Worm (Caenorhabditis elegans): Measurements from ENCODE around the gene chil-9.

DNA sequence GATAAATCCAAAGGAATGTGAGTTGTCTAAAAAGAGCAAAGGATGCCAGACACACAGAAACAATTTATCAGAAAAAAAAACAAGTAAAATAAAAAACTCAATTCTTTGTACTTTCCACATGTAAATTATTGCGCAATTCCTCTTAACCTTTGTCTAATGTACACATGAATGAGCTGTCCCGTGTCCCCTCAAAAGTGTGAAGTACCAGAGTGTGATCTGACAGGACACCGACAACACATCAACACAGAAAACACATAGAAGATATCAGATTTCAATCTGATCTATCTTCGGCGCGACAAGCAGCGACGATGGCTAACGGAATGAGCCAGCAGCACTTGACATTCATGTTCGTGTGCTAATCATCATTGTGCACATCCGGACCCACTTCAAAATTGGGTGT lies 16.6 kb downstream of the chil-9 start:
- TF ChIP-seq ama-1 (optimal IDR thresholded peaks at IDR 0.05) (no peak), tbx-11 (GFP tag; IDR thresholded peaks at IDR 0.05) (no peak), scrt-1 (GFP tag; IDR thresholded peaks at IDR 0.05) (no peak), flt-1 (GFP tag; IDR thresholded peaks at IDR 0.05) (no peak), B0310.2 (tag; optimal IDR thresholded peaks at IDR 0.05) (no peak), sea-1 (GFP tag; conservative IDR thresholded peaks at IDR 0.05) (no peak), ceh-36 (tag; optimal IDR thresholded peaks at IDR 0.05) (no peak), hmg-4 (GFP tag; optimal IDR thresholded peaks at IDR 0.05) (no peak), tbx-37 (GFP tag; conservative IDR thresholded peaks at IDR 0.05) (no peak), tra-4 (tag; optimal IDR thresholded peaks at IDR 0.05) (no peak), ceh-13 (GFP tag; optimal IDR thresholded peaks at IDR 0.05) (no peak), hnd-1 (tag; optimal IDR thresholded peaks at IDR 0.05) (no peak), pes-1 (GFP tag; IDR thresholded peaks at IDR 0.05) (no peak)

Data from whole organism, early embryonic.